Worm (Caenorhabditis elegans): ENCODE data around the gene fip-3.

fip-3 gene

ce11 chrIII:8556836-8557385 is 32.4 kb downstream of the fip-3 start, which contains the start of gene C02D5.2:
Gene C02D5.2, plus strand, starts transcription at chrIII:8557335.
- TF ChIP-seq D2030.7 (GFP tag; IDR thresholded peaks at IDR 0.05) (no peak), hmg-1.2 (GFP tag; IDR thresholded peaks at IDR 0.05) (peak; percentile 78; the same call in 1 of the 2 replicates), nhr-80 (tag; optimal IDR thresholded peaks at IDR 0.05) (peak; percentile 1)

- TF ChIP-seq T26A5.8 (tag; optimal IDR thresholded peaks at IDR 0.05) (no peak), cebp-2 (GFP tag; IDR thresholded peaks at IDR 0.05) (no peak), Y53G8AR.9 (GFP tag; conservative IDR thresholded peaks at IDR 0.05) (no peak), dpl-1 (GFP tag; optimal IDR thresholded peaks at IDR 0.05) (no peak), ceh-40 (GFP tag; IDR thresholded peaks at IDR 0.05) (no peak), madf-10 (tag; optimal IDR thresholded peaks at IDR 0.05) (no peak)
Measured at ce11 chrIII:8555682-8556081, 33.6 kb downstream of the fip-3 start.

ce11 chrIII:8554472-8554871 is 34.8 kb downstream of the fip-3 start, which contains the start of gene gsto-2:
Gene gsto-2, plus strand, starts transcription at chrIII:8554772.
- TF ChIP-seq madf-3 (GFP tag; IDR thresholded peaks at IDR 0.05): no peak

ce11 chrIII:8552125-8552524 is 37.2 kb downstream of the fip-3 start, which contains the start of gene C02D5.4:
Gene C02D5.4, plus strand, starts transcription at chrIII:8552165.
- TF ChIP-seq zim-3 (tag; optimal IDR thresholded peaks at IDR 0.05) (no peak), rcor-1 (GFP tag; IDR thresholded peaks at IDR 0.05) (no peak), nhr-80 (tag; optimal IDR thresholded peaks at IDR 0.05) (peak; percentile 9), efl-1 (GFP tag; optimal IDR thresholded peaks at IDR 0.05) (peak; percentile 28), die-1 (tag; optimal IDR thresholded peaks at IDR 0.05) (no peak), ztf-18 (tag; optimal IDR thresholded peaks at IDR 0.05) (no peak)

ce11 chrIII:8551705-8552104 is 37.6 kb downstream of the fip-3 start:
- TF ChIP-seq dpl-1 (GFP tag; optimal IDR thresholded peaks at IDR 0.05): no peak

- TF ChIP-seq F39B2.1 (GFP tag; IDR thresholded peaks at IDR 0.05) (no peak), nfyb-1 (GFP tag; IDR thresholded peaks at IDR 0.05) (no peak), ceh-100 (GFP tag; IDR thresholded peaks at IDR 0.05) (no peak), sea-2 (GFP tag; IDR thresholded peaks at IDR 0.05) (no peak), gei-17 (GFP tag; optimal IDR thresholded peaks at IDR 0.05) (no peak), hrde-1 (tag; optimal IDR thresholded peaks at IDR 0.05; ENCODE audit: borderline replicate concordance) (no peak), F49E8.2 (tag; optimal IDR thresholded peaks at IDR 0.05; ENCODE audit: insufficient read depth) (no peak), efl-1 (GFP tag; optimal IDR thresholded peaks at IDR 0.05) (no peak), Y79H2A.3 (GFP tag; conservative IDR thresholded peaks at IDR 0.05) (no peak), ztf-22 (GFP tag; optimal IDR thresholded peaks at IDR 0.05) (no peak), K11D2.4 (GFP tag; IDR thresholded peaks at IDR 0.05) (no peak), xnd-1 (tag; optimal IDR thresholded peaks at IDR 0.05) (no peak), B0261.1 (tag; optimal IDR thresholded peaks at IDR 0.05) (no peak), K12H6.12 (tag; optimal IDR thresholded peaks at IDR 0.05) (no peak), hmg-20 (GFP tag; IDR thresholded peaks at IDR 0.05) (no peak), Y95B8A.8 (GFP tag; IDR thresholded peaks at IDR 0.05) (no peak)
Measured at ce11 chrIII:8545515-8545914, 43.8 kb downstream of the fip-3 start, which contains the start of gene ZC21.6. Gene ZC21.6, minus strand, starts transcription at chrIII:8545615.

All from whole organism, young adult.